Fruit fly (Drosophila melanogaster) whole organism, embryonic: Measurements from ENCODE around the gene BTBD9.
A peak's percentile ranks its signal among the peaks of the same experiment; 100 is the strongest.

ENCODE experiments used
- ATbp ChIP-seq: fragments of 200-800 bp; sonication (Bioruptor generic); optimal IDR thresholded peaks from 2 replicates; lab custom pipeline; 2017; ENCODE audit warnings: missing biosample characterization, mild to moderate bottlenecking, missing genetic modification characterization, missing genetic modification reagents
- Adf1 ChIP-seq: fragments of 200-800 bp; sonication (Bioruptor generic); IDR thresholded peaks from 2 replicates; pipeline ENCODE4 v1.3.6; 2022; ENCODE audit warnings: missing biosample characterization, missing genetic modification characterization
- Asciz ChIP-seq: fragments of 200-800 bp; sonication (Bioruptor generic); optimal IDR thresholded peaks from 2 replicates; lab custom pipeline; 2017; ENCODE audit warnings: missing biosample characterization, mild to moderate bottlenecking, missing genetic modification characterization, missing genetic modification reagents
- Atf-2 ChIP-seq: fragments of 200-800 bp; sonication (Bioruptor generic); optimal IDR thresholded peaks from 2 replicates; lab custom pipeline; 2016; ENCODE audit warnings: missing biosample characterization, missing genetic modification characterization
- B-H2 ChIP-seq: fragments of 200-800 bp; sonication (Bioruptor generic); optimal IDR thresholded peaks from 2 replicates; lab custom pipeline; 2018; ENCODE audit warnings: missing biosample characterization, mild to moderate bottlenecking, missing genetic modification characterization
- BEAF-32 ChIP-seq: fragments of 200-800 bp; sonication (Bioruptor generic); optimal IDR thresholded peaks from 3 replicates; lab custom pipeline; 2017; ENCODE audit warnings: missing biosample characterization, missing genetic modification characterization, mild to moderate bottlenecking, moderate library complexity, missing genetic modification reagents
- Bgb ChIP-seq: fragments of 200-800 bp; sonication (Bioruptor generic); IDR thresholded peaks from 2 replicates; pipeline ENCODE4 v1.3.6; 2022; ENCODE audit warnings: missing biosample characterization, missing genetic modification characterization; ENCODE audit not compliant: partially characterized antibody
- CG10959 ChIP-seq: fragments of 200-800 bp; sonication (Bioruptor generic); IDR thresholded peaks from 2 replicates; pipeline ENCODE4 v1.3.6; 2022; ENCODE audit warnings: missing biosample characterization, missing genetic modification characterization
- CG11247 ChIP-seq: fragments of 200-800 bp; sonication (Bioruptor generic); IDR thresholded peaks from 2 replicates; pipeline ENCODE4 v1.3.6; 2022; ENCODE audit warnings: missing biosample characterization, missing genetic modification characterization
- CG12659 ChIP-seq: fragments of 200-800 bp; sonication (Bioruptor generic); optimal IDR thresholded peaks from 3 replicates; lab custom pipeline; 2017; ENCODE audit warnings: mild to moderate bottlenecking, missing biosample characterization, missing genetic modification reagents, missing genetic modification characterization
- CG13287 ChIP-seq: fragments of 200-800 bp; sonication (Bioruptor generic); IDR thresholded peaks from 2 replicates; pipeline ENCODE4 v1.3.6; 2022; ENCODE audit warnings: missing biosample characterization, missing genetic modification characterization; ENCODE audit not compliant: partially characterized antibody
- CG14014 ChIP-seq: fragments of 200-800 bp; sonication (Bioruptor generic); IDR thresholded peaks from 2 replicates; pipeline ENCODE4 v1.3.6; 2022; ENCODE audit warnings: missing biosample characterization, missing genetic modification characterization
- CG14441 ChIP-seq: fragments of 200-800 bp; sonication (Bioruptor generic); IDR thresholded peaks from 2 replicates; pipeline ENCODE4 v1.3.6; 2022; ENCODE audit warnings: missing biosample characterization, missing genetic modification characterization
- CG14710 ChIP-seq: fragments of 200-800 bp; sonication (Bioruptor generic); optimal IDR thresholded peaks from 3 replicates; lab custom pipeline; 2019; ENCODE audit warnings: missing biosample characterization, mild to moderate bottlenecking, missing genetic modification characterization, moderate library complexity
- CG17361 ChIP-seq: fragments of 200-800 bp; sonication (Bioruptor generic); IDR thresholded peaks from 3 replicates; pipeline ENCODE4 v1.3.6; 2022; ENCODE audit warnings: missing biosample characterization, missing genetic modification characterization
- CG2875 ChIP-seq: fragments of 200-800 bp; sonication (Bioruptor generic); optimal IDR thresholded peaks from 2 replicates; lab custom pipeline; 2017; ENCODE audit warnings: missing biosample characterization, mild to moderate bottlenecking, missing genetic modification characterization, missing genetic modification reagents
- CG4820 ChIP-seq: fragments of 200-800 bp; sonication (Bioruptor generic); optimal IDR thresholded peaks from 3 replicates; lab custom pipeline; 2016; ENCODE audit warnings: missing biosample characterization, missing genetic modification characterization
- CG5245 ChIP-seq: fragments of 200-800 bp; sonication (Bioruptor generic); optimal IDR thresholded peaks from 3 replicates; lab custom pipeline; 2016; ENCODE audit warnings: missing biosample characterization, missing genetic modification characterization
- CG6654 ChIP-seq: fragments of 200-800 bp; sonication (Bioruptor generic); optimal IDR thresholded peaks from 2 replicates; lab custom pipeline; 2017; ENCODE audit warnings: missing biosample characterization, mild to moderate bottlenecking, missing genetic modification characterization
- CG7372 ChIP-seq: fragments of 200-800 bp; sonication (Bioruptor generic); IDR thresholded peaks from 2 replicates; pipeline ENCODE4 v1.3.6; 2022; ENCODE audit warnings: missing biosample characterization, missing genetic modification characterization
- CG7745 ChIP-seq: fragments of 200-800 bp; sonication (Bioruptor generic); optimal IDR thresholded peaks from 2 replicates; lab custom pipeline; 2018; ENCODE audit warnings: missing biosample characterization, mild to moderate bottlenecking, missing genetic modification characterization, moderate library complexity
- CG7839 ChIP-seq: fragments of 200-800 bp; sonication (Bioruptor generic); optimal IDR thresholded peaks from 3 replicates; lab custom pipeline; 2018; ENCODE audit warnings: missing biosample characterization, mild to moderate bottlenecking, missing genetic modification characterization, moderate library complexity
- CG9609 ChIP-seq: fragments of 200-800 bp; sonication (Bioruptor generic); optimal IDR thresholded peaks from 3 replicates; lab custom pipeline; 2016; ENCODE audit warnings: missing biosample characterization, missing genetic modification characterization
- CG9932 ChIP-seq: fragments of 200-800 bp; sonication (Bioruptor generic); IDR thresholded peaks from 2 replicates; pipeline ENCODE4 v1.3.6; 2022; ENCODE audit warnings: missing biosample characterization, missing genetic modification characterization
- Dbx ChIP-seq: fragments of 200-800 bp; sonication (Bioruptor generic); IDR thresholded peaks from 3 replicates; pipeline ENCODE4 v1.3.6; 2022; ENCODE audit warnings: missing biosample characterization, missing genetic modification characterization
- Elba2 ChIP-seq: fragments of 200-800 bp; sonication (Bioruptor generic); optimal IDR thresholded peaks from 3 replicates; lab custom pipeline; 2016; ENCODE audit warnings: missing biosample characterization, missing genetic modification characterization
- Gug ChIP-seq: fragments of 200-800 bp; sonication (Bioruptor generic); IDR thresholded peaks from 4 replicates; pipeline ENCODE4 v1.3.6; 2022; ENCODE audit warnings: missing biosample characterization, missing genetic modification characterization
- Hand ChIP-seq: fragments of 200-800 bp; sonication (Bioruptor generic); optimal IDR thresholded peaks from 2 replicates; lab custom pipeline; 2017; ENCODE audit warnings: mild to moderate bottlenecking, missing biosample characterization, missing genetic modification reagents, missing genetic modification characterization
- Hr39 ChIP-seq: fragments of >200 bp; optimal IDR thresholded peaks from 2 replicates; lab custom pipeline; 2017
- Jarid2 ChIP-seq: fragments of 200-800 bp; sonication (Bioruptor generic); optimal IDR thresholded peaks from 3 replicates; lab custom pipeline; 2017; ENCODE audit warnings: mild to moderate bottlenecking, missing biosample characterization, missing genetic modification reagents, missing genetic modification characterization
- Lim3 ChIP-seq: fragments of 200-800 bp; sonication (Bioruptor generic); IDR thresholded peaks from 2 replicates; pipeline ENCODE4 v1.3.6; 2022; ENCODE audit warnings: missing biosample characterization, missing genetic modification characterization
- Mad ChIP-seq: fragments of 200-800 bp; sonication (Bioruptor generic); optimal IDR thresholded peaks from 2 replicates; lab custom pipeline; 2016; ENCODE audit warnings: missing biosample characterization, missing genetic modification characterization
- Pdp1 ChIP-seq, 2 experiments: fragments of 200-800 bp; sonication (Bioruptor generic); optimal IDR thresholded peaks; 3 replicates each; lab custom pipeline; 2016; ENCODE audit warnings: missing biosample characterization in 2 of 2, missing genetic modification characterization in 2 of 2, mild to moderate bottlenecking in 1 of 2, moderate library complexity in 1 of 2
- Sin3A ChIP-seq: fragments of >200 bp; optimal IDR thresholded peaks from 2 replicates; lab custom pipeline; 2018
- Sry-β ChIP-seq: fragments of 200-800 bp; sonication (Bioruptor generic); optimal IDR thresholded peaks from 2 replicates; lab custom pipeline; 2018; ENCODE audit warnings: missing biosample characterization, mild to moderate bottlenecking, missing genetic modification characterization, moderate library complexity
- Taf1 ChIP-seq: fragments of 200-800 bp; sonication (Bioruptor generic); IDR thresholded peaks from 2 replicates; pipeline ENCODE4 v1.3.6; 2022; ENCODE audit warnings: missing biosample characterization, missing genetic modification characterization
- ash1 ChIP-seq: fragments of 200-800 bp; sonication (Bioruptor generic); optimal IDR thresholded peaks from 2 replicates; lab custom pipeline; 2018; ENCODE audit warnings: missing biosample characterization, mild to moderate bottlenecking, missing genetic modification characterization
- az2 ChIP-seq: fragments of 200-800 bp; sonication (Bioruptor generic); optimal IDR thresholded peaks from 3 replicates; lab custom pipeline; 2016; ENCODE audit warnings: missing biosample characterization, missing genetic modification characterization
- croc ChIP-seq: fragments of 200-800 bp; sonication (Bioruptor generic); conservative IDR thresholded peaks from 3 replicates; pipeline ENCODE4 v1.3.6; 2022; ENCODE audit warnings: missing biosample characterization, missing genetic modification characterization
- dan ChIP-seq: fragments of 200-800 bp; sonication (Bioruptor generic); IDR thresholded peaks from 2 replicates; pipeline ENCODE4 v1.3.6; 2022; ENCODE audit warnings: missing biosample characterization, missing genetic modification characterization
- emc ChIP-seq: fragments of 200-800 bp; sonication (Bioruptor generic); optimal IDR thresholded peaks from 2 replicates; lab custom pipeline; 2016; ENCODE audit warnings: missing biosample characterization, missing genetic modification characterization
- exex ChIP-seq: fragments of 200-800 bp; sonication (Bioruptor generic); optimal IDR thresholded peaks from 4 replicates; lab custom pipeline; 2018; ENCODE audit warnings: missing biosample characterization, mild to moderate bottlenecking, missing genetic modification characterization, moderate library complexity
- gro ChIP-seq: fragments of 200-800 bp; sonication (Bioruptor generic); optimal IDR thresholded peaks from 2 replicates; lab custom pipeline; 2016; ENCODE audit warnings: missing biosample characterization, missing genetic modification characterization
- her ChIP-seq: fragments of 200-800 bp; sonication (Bioruptor generic); optimal IDR thresholded peaks from 2 replicates; lab custom pipeline; 2016; ENCODE audit warnings: missing biosample characterization, missing genetic modification characterization
- luna ChIP-seq: fragments of 200-800 bp; sonication (Bioruptor generic); optimal IDR thresholded peaks from 2 replicates; lab custom pipeline; 2016; ENCODE audit warnings: missing biosample characterization, missing genetic modification characterization
- oc ChIP-seq: fragments of 200-800 bp; sonication (Bioruptor generic); optimal IDR thresholded peaks from 2 replicates; lab custom pipeline; 2018; ENCODE audit warnings: missing biosample characterization, mild to moderate bottlenecking, missing genetic modification characterization, moderate library complexity
- otp ChIP-seq: fragments of 200-800 bp; sonication (Bioruptor generic); IDR thresholded peaks from 3 replicates; pipeline ENCODE4, ENCODE4 v1.3.6; 2022; ENCODE audit warnings: missing biosample characterization, missing genetic modification characterization
- pum ChIP-seq: fragments of 200-800 bp; sonication (Bioruptor generic); optimal IDR thresholded peaks from 2 replicates; lab custom pipeline; 2016; ENCODE audit warnings: missing biosample characterization, missing genetic modification characterization
- repo ChIP-seq: fragments of 200-800 bp; sonication (Bioruptor generic); optimal IDR thresholded peaks from 2 replicates; lab custom pipeline; 2016; ENCODE audit warnings: missing biosample characterization, missing genetic modification characterization
- ssp ChIP-seq: fragments of 200-800 bp; sonication (Bioruptor generic); IDR thresholded peaks from 2 replicates; pipeline ENCODE4 v1.3.6; 2022; ENCODE audit warnings: missing biosample characterization, missing genetic modification characterization
- stwl ChIP-seq: fragments of 200-800 bp; sonication (Bioruptor generic); optimal IDR thresholded peaks from 3 replicates; lab custom pipeline; 2018; ENCODE audit warnings: missing biosample characterization, mild to moderate bottlenecking, missing genetic modification characterization, moderate library complexity
- wor ChIP-seq: fragments of 200-800 bp; sonication (Bioruptor generic); IDR thresholded peaks from 2 replicates; pipeline ENCODE4 v1.3.6; 2022; ENCODE audit warnings: missing biosample characterization, missing genetic modification characterization

Gene BTBD9

DNA sequence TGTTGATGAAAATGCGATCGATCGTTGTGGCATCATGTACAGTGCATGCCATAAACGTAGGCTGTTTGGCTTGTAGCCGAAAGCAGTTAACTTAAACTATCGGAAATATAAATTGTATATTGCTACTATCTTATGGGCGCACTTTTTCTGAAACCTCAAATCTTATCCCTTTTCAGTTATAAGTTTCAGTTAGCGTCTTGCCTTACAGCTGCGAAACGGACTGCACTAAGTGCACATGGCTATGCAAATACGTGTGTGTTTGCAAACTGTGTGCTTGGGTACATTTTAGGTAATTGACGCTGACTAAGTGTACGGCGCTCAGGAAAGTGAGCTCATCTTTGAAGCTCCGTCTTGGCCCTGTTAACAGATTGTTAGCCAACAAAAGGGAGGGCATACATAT, 7.4 kb downstream of the BTBD9 start (continued):
- TF ChIP-seq CG11247 (GFP tag; lab: Robert Waterston, UW) = peak; percentile 55; the same call in 1 of the 2 replicates
- 0 out of 3 replicates have a peak, but pooled peaks have one; percentile 18 for TF ChIP-seq CG17361 (GFP tag; lab: Robert Waterston, UW)
- TF ChIP-seq Gug (GFP tag; lab: Robert Waterston, UW) = peak; percentile 21; the same call in 1 of the 4 replicates
- no peak for TF ChIP-seq exex
- no peak for TF ChIP-seq emc (GFP tag; lab: Kevin White, UChicago)
- peak; percentile 76 for TF ChIP-seq CG14441
- TF ChIP-seq B-H2 = no peak
- TF ChIP-seq gro (GFP tag; lab: Kevin White, UChicago) = no peak
- TF ChIP-seq CG7372 = 0 out of 2 replicates have a peak, but pooled peaks have one; percentile 43
- TF ChIP-seq CG14014 (GFP tag; lab: Robert Waterston, UW) = peak; percentile 37; the same call in 1 of the 2 replicates
- no peak for TF ChIP-seq Elba2 (GFP tag; lab: Kevin White, UChicago)
- no peak for TF ChIP-seq CG5245 (GFP tag; lab: Kevin White, UChicago)
- no peak for TF ChIP-seq Sry-β (GFP tag; lab: Kevin White, UChicago)
- no peak for TF ChIP-seq ssp
- TF ChIP-seq Dbx = no peak
- TF ChIP-seq Lim3 (GFP tag; lab: Robert Waterston, UW) = no peak
- TF ChIP-seq repo (GFP tag; lab: Kevin White, UChicago) = no peak
- peak; percentile 2 for TF ChIP-seq az2 (GFP tag; lab: Kevin White, UChicago)
- TF ChIP-seq Hr39 (lab: Kevin White, UChicago) = no peak
- TF ChIP-seq CG2875 (GFP tag; lab: Kevin White, UChicago) = no peak
- no peak for TF ChIP-seq Sin3A (lab: Kevin White, UChicago)
- peak; percentile 54 for TF ChIP-seq ATbp (GFP tag; lab: Kevin White, UChicago)
- TF ChIP-seq CG10959 (GFP tag; lab: Robert Waterston, UW) = no peak
- TF ChIP-seq ash1 (GFP tag; lab: Kevin White, UChicago) = no peak
- no peak for TF ChIP-seq CG14710 (tag; lab: Kevin White, UChicago)
- no peak for TF ChIP-seq Hand (GFP tag; lab: Kevin White, UChicago)
- TF ChIP-seq luna (GFP tag; lab: Kevin White, UChicago) = no peak
- no peak for TF ChIP-seq Mad (GFP tag; lab: Kevin White, UChicago)
- no peak for TF ChIP-seq Atf-2 (GFP tag; lab: Kevin White, UChicago)
- no peak for TF ChIP-seq Taf1 (GFP tag; lab: Robert Waterston, UW)
- no peak for TF ChIP-seq wor (GFP tag; lab: Robert Waterston, UW)
- TF ChIP-seq croc = no peak
- peak; percentile 60 for TF ChIP-seq CG7839 (tag; lab: Kevin White, UChicago)
- TF ChIP-seq pum (GFP tag; lab: Kevin White, UChicago) = no peak
- no peak for TF ChIP-seq Adf1
- no peak for TF ChIP-seq CG4820 (GFP tag; lab: Kevin White, UChicago)
- TF ChIP-seq oc = no peak
- TF ChIP-seq CG13287 = no peak
- no peak for TF ChIP-seq CG7745 (tag; lab: Kevin White, UChicago)
- no peak for TF ChIP-seq dan
- TF ChIP-seq her (GFP tag; lab: Kevin White, UChicago) = no peak
- TF ChIP-seq BEAF-32 = no peak
- TF ChIP-seq Jarid2 (GFP tag; lab: Kevin White, UChicago) = peak; percentile 3
- TF ChIP-seq Bgb (GFP tag; lab: Robert Waterston, UW) = no peak
- 0 out of 3 replicates have a peak, but pooled peaks have one; percentile 44 for TF ChIP-seq otp (GFP tag; lab: Robert Waterston, UW)
- TF ChIP-seq CG6654 (GFP tag; lab: Kevin White, UChicago) = peak; percentile 8
- no peak for TF ChIP-seq stwl (tag; lab: Kevin White, UChicago)
- peak; percentile 29 for TF ChIP-seq CG9609
- TF ChIP-seq Asciz (GFP tag; lab: Kevin White, UChicago) = peak; percentile 22
- peak; percentile 29 for TF ChIP-seq CG12659 (GFP tag; lab: Kevin White, UChicago)
- TF ChIP-seq CG9932 (GFP tag; lab: Robert Waterston, UW) = peak; percentile 23; the same call in 1 of the 2 replicates
- peak in 1 of 2 experiments; percentile 23 for TF ChIP-seq Pdp1 (GFP tag; optimal IDR thresholded peaks at IDR 0.05; lab: Kevin White, UChicago)
